Worm (Caenorhabditis elegans): Measurements from ENCODE around the gene Y47D3A.14.

Gene Y47D3A.14

ce11 chrIII:11200879-11201518, 35.7 kb downstream of the Y47D3A.14 start:
- TF ChIP-seq lin-11 (tag; optimal IDR thresholded peaks at IDR 0.05) (no peak), sox-2 (GFP tag; IDR thresholded peaks at IDR 0.05) (no peak), ceh-19 (GFP tag; optimal IDR thresholded peaks at IDR 0.05) (no peak), lim-6 (tag; optimal IDR thresholded peaks at IDR 0.05) (no peak), hlh-13 (GFP tag; optimal IDR thresholded peaks at IDR 0.05) (no peak), sox-4 (tag; optimal IDR thresholded peaks at IDR 0.05) (no peak), ceh-22 (tag; optimal IDR thresholded peaks at IDR 0.05) (no peak), elt-4 (tag; optimal IDR thresholded peaks at IDR 0.05) (no peak), ref-2 (tag; optimal IDR thresholded peaks at IDR 0.05) (no peak), fkh-10 (GFP tag; optimal IDR thresholded peaks at IDR 0.05) (no peak), unc-3 (GFP tag; conservative IDR thresholded peaks at IDR 0.05) (no peak), unc-3 (tag; optimal IDR thresholded peaks at IDR 0.05) (no peak), madf-2 (tag; optimal IDR thresholded peaks at IDR 0.05) (no peak), eyg-1 (tag; optimal IDR thresholded peaks at IDR 0.05) (no peak), nhr-11 (tag; optimal IDR thresholded peaks at IDR 0.05) (no peak), ceh-34 (tag; optimal IDR thresholded peaks at IDR 0.05) (no peak), ceh-45 (GFP tag; IDR thresholded peaks at IDR 0.05) (no peak), tbx-7 (tag; optimal IDR thresholded peaks at IDR 0.05) (no peak), pax-1 (tag; optimal IDR thresholded peaks at IDR 0.05) (no peak), pqm-1 (tag; optimal IDR thresholded peaks at IDR 0.05) (no peak)

ce11 chrIII:11197327-11197726, 39.3 kb downstream of the Y47D3A.14 start:
- TF ChIP-seq ceh-22 (tag; optimal IDR thresholded peaks at IDR 0.05) (no peak), ceh-9 (tag; optimal IDR thresholded peaks at IDR 0.05) (no peak), npax-4 (tag; optimal IDR thresholded peaks at IDR 0.05) (no peak), ceh-24 (tag; optimal IDR thresholded peaks at IDR 0.05) (no peak), tbx-7 (tag; optimal IDR thresholded peaks at IDR 0.05) (no peak), sox-2 (GFP tag; IDR thresholded peaks at IDR 0.05) (no peak), madf-2 (tag; optimal IDR thresholded peaks at IDR 0.05) (no peak), unc-3 (GFP tag; conservative IDR thresholded peaks at IDR 0.05) (no peak), unc-3 (tag; optimal IDR thresholded peaks at IDR 0.05) (no peak), hlh-8 (tag; optimal IDR thresholded peaks at IDR 0.05) (no peak), ttx-3 (tag; optimal IDR thresholded peaks at IDR 0.05) (no peak), nfya-1 (tag; optimal IDR thresholded peaks at IDR 0.05) (no peak), pha-4 (tag; optimal IDR thresholded peaks at IDR 0.05) (no peak)

- TF ChIP-seq nhr-11 (tag; optimal IDR thresholded peaks at IDR 0.05) (no peak), elt-2 (tag; optimal IDR thresholded peaks at IDR 0.05) (peak; percentile 72)
Observed at ce11 chrIII:11195553-11195952, 41.1 kb downstream of the Y47D3A.14 start.

- TF ChIP-seq ceh-2 (tag; optimal IDR thresholded peaks at IDR 0.05), result no peak
- no peak for TF ChIP-seq hlh-30 (tag; optimal IDR thresholded peaks at IDR 0.05; ENCODE audit: insufficient read depth)
- TF ChIP-seq unc-55 (GFP tag; optimal IDR thresholded peaks at IDR 0.05), result no peak
- no peak for TF ChIP-seq hlh-13 (GFP tag; optimal IDR thresholded peaks at IDR 0.05)
- TF ChIP-seq pag-3 (tag; optimal IDR thresholded peaks at IDR 0.05; ENCODE audit: borderline replicate concordance), result no peak
- TF ChIP-seq fkh-6 (tag; optimal IDR thresholded peaks at IDR 0.05), result no peak
- no peak for TF ChIP-seq lim-6 (tag; optimal IDR thresholded peaks at IDR 0.05)
- no peak for TF ChIP-seq ttx-3 (tag; optimal IDR thresholded peaks at IDR 0.05)
- no peak for TF ChIP-seq sdc-2 (tag; optimal IDR thresholded peaks at IDR 0.05)
- no peak for TF ChIP-seq zip-5 (tag; optimal IDR thresholded peaks at IDR 0.05)
- no peak for TF ChIP-seq syd-9 (tag; optimal IDR thresholded peaks at IDR 0.05)
- TF ChIP-seq unc-42 (tag; optimal IDR thresholded peaks at IDR 0.05), result no peak
- no peak for TF ChIP-seq dve-1 (tag; optimal IDR thresholded peaks at IDR 0.05)
- TF ChIP-seq hlh-15 (tag; optimal IDR thresholded peaks at IDR 0.05), result no peak
- no peak for TF ChIP-seq gmeb-2 (tag; optimal IDR thresholded peaks at IDR 0.05)
- no peak for TF ChIP-seq tbx-7 (tag; optimal IDR thresholded peaks at IDR 0.05)
- TF ChIP-seq elt-4 (tag; optimal IDR thresholded peaks at IDR 0.05), result no peak
- no peak for TF ChIP-seq T23F11.4 (GFP tag; optimal IDR thresholded peaks at IDR 0.05)
- TF ChIP-seq hlh-6 (tag; optimal IDR thresholded peaks at IDR 0.05), result no peak
- no peak for TF ChIP-seq ref-2 (tag; optimal IDR thresholded peaks at IDR 0.05)
Observed at ce11 chrIII:11195140-11195539, 41.5 kb downstream of the Y47D3A.14 start, which contains the start of gene tra-1. Gene tra-1 (minus strand): TSS chrIII:11195201.
